Worm (Caenorhabditis elegans) whole organism, L4/young adult: ENCODE data around the gene atp-5.

Source experiments
- W03F9.2 ChIP-seq: fragments of 150-350 bp; optimal IDR thresholded peaks from 2 replicates; lab custom pipeline; 2014; ENCODE audit warnings: missing biosample characterization, missing genetic modification characterization
- him-1 ChIP-seq: sonication (generic microtip); optimal IDR thresholded peaks from 2 replicates; lab custom pipeline; 2016; ENCODE audit warnings: missing genotype, missing genetic modification reagents, missing genetic modification characterization, missing compliant biosample characterization

ce11 chrV:11149405-11149804 lies 25.7 kb upstream of the atp-5 start, which contains the start of gene T19C4.1:
- TF ChIP-seq him-1 (tag; lab: Kevin White, UChicago) (no peak), W03F9.2 (tag; lab: Kevin White, UChicago) (no peak)
